Fruit fly (Drosophila melanogaster): ENCODE measurements around the gene Hr83.

DNA sequence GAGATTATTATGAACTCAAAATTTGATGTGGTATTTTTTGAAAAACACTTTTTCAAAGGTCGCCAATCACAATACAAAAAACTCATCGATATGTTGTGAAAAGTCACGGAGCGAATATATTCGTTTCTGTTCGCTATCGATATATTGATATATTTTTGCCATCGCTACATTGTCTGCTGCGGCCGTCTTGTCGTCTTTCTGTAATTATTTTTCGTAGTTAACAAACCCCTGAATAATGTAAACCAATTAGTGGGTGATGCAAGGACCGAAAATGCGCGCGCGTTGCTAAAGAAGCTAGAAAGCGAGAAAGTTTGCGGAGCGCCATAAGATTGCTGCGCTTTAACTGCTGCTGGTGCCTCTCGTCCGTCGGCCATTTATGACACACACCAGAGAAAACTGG, 1.7 kb downstream of the Hr83 start, which contains the start of gene Pak:
- TF ChIP-seq CG8478 (optimal IDR thresholded peaks at IDR 0.05) = no peak
- TF ChIP-seq CTCF (optimal IDR thresholded peaks at IDR 0.05) = no peak
